Worm (Caenorhabditis elegans): Measurements from ENCODE around the gene W03C9.5.

The W03C9.5 gene

ce11 chrII:11960596-11961217 lies 6.6 kb downstream of the W03C9.5 start:
- TF ChIP-seq tag-97 (GFP tag; IDR thresholded peaks at IDR 0.05) = no peak; the same call in 1 of the 2 replicates
- TF ChIP-seq T20F7.1 (GFP tag; optimal IDR thresholded peaks at IDR 0.05) = peak; percentile 84
- TF ChIP-seq mxl-2 (GFP tag; conservative IDR thresholded peaks at IDR 0.05) = peak; percentile 91
- no peak for TF ChIP-seq zag-1 (tag; optimal IDR thresholded peaks at IDR 0.05)
- peak; percentile 93 for TF ChIP-seq zip-11 (GFP tag; IDR thresholded peaks at IDR 0.05)
- TF ChIP-seq Y5F2A.4 (GFP tag; optimal IDR thresholded peaks at IDR 0.05) = peak; percentile 98
- peak; percentile 97 for TF ChIP-seq nhr-41 (GFP tag; IDR thresholded peaks at IDR 0.05)
- TF ChIP-seq lin-39 (tag; optimal IDR thresholded peaks at IDR 0.05) = no peak
- no peak for TF ChIP-seq nhr-76 (tag; optimal IDR thresholded peaks at IDR 0.05)
- TF ChIP-seq aly-2 (tag; optimal IDR thresholded peaks at IDR 0.05) = no peak
- peak; percentile 64 for TF ChIP-seq ceh-32 (tag; optimal IDR thresholded peaks at IDR 0.05; ENCODE audit: poor library complexity)
- TF ChIP-seq ceh-82 (tag; optimal IDR thresholded peaks at IDR 0.05) = no peak
- TF ChIP-seq madf-5 (GFP tag; IDR thresholded peaks at IDR 0.05) = peak; percentile 98 to 99
- TF ChIP-seq daf-8 (GFP tag; IDR thresholded peaks at IDR 0.05) = peak; percentile 90
- TF ChIP-seq mxl-3 (GFP tag; optimal IDR thresholded peaks at IDR 0.05) = peak; percentile 84
- TF ChIP-seq mes-2 (tag; optimal IDR thresholded peaks at IDR 0.05; ENCODE audit: poor library complexity, severe bottlenecking) = peak; percentile 92
- TF ChIP-seq cey-2 (tag; optimal IDR thresholded peaks at IDR 0.05; ENCODE audit: borderline replicate concordance, insufficient read depth) = no peak
- peak; percentile 97 for TF ChIP-seq Y75B8A.6 (GFP tag; IDR thresholded peaks at IDR 0.05)
- peak; percentile 99 for TF ChIP-seq arid-1 (GFP tag; conservative IDR thresholded peaks at IDR 0.05)
- TF ChIP-seq unc-39 (tag; optimal IDR thresholded peaks at IDR 0.05) = no peak
- TF ChIP-seq F10B5.3 (tag; optimal IDR thresholded peaks at IDR 0.05) = peak; percentile 86
- TF ChIP-seq zfp-3 (GFP tag; conservative IDR thresholded peaks at IDR 0.05) = peak; percentile 89
- TF ChIP-seq jun-1 (tag; optimal IDR thresholded peaks at IDR 0.05) = peak; percentile 64
- peak; percentile 93 for TF ChIP-seq lir-3 (tag; optimal IDR thresholded peaks at IDR 0.05)
- TF ChIP-seq rbr-2 (tag; optimal IDR thresholded peaks at IDR 0.05) = peak; percentile 90
- peak; percentile 88 for TF ChIP-seq mep-1 (tag; optimal IDR thresholded peaks at IDR 0.05)
- TF ChIP-seq F26F4.8 (GFP tag; conservative IDR thresholded peaks at IDR 0.05) = peak; percentile 100
- peak; percentile 96 for TF ChIP-seq tra-1 (GFP tag; IDR thresholded peaks at IDR 0.05)
- no peak for TF ChIP-seq egl-27 (tag; optimal IDR thresholded peaks at IDR 0.05)
- TF ChIP-seq lin-15B (tag; optimal IDR thresholded peaks at IDR 0.05) = no peak
- TF ChIP-seq ceh-44 (GFP tag; IDR thresholded peaks at IDR 0.05) = peak; percentile 98
- TF ChIP-seq lin-38 (GFP tag; IDR thresholded peaks at IDR 0.05) = peak; percentile 94
- peak; percentile 53 to 84 for TF ChIP-seq hif-1 (tag; optimal IDR thresholded peaks at IDR 0.05)
- TF ChIP-seq ctbp-1 (GFP tag; IDR thresholded peaks at IDR 0.05) = peak; percentile 97
- peak; percentile 71 for TF ChIP-seq hlh-30 (tag; optimal IDR thresholded peaks at IDR 0.05; ENCODE audit: insufficient read depth)
- TF ChIP-seq pha-4 (GFP tag; IDR thresholded peaks at IDR 0.05) = peak; percentile 99
- no peak for TF ChIP-seq pha-4 (tag; optimal IDR thresholded peaks at IDR 0.05)
- peak; percentile 94 for TF ChIP-seq snpc-1.2 (GFP tag; IDR thresholded peaks at IDR 0.05)
- TF ChIP-seq mdt-29 (GFP tag; IDR thresholded peaks at IDR 0.05) = peak; percentile 88
- TF ChIP-seq nhr-102 (tag; optimal IDR thresholded peaks at IDR 0.05) = peak; percentile 88
- peak; percentile 91 for TF ChIP-seq nhr-42 (GFP tag; IDR thresholded peaks at IDR 0.05)
- TF ChIP-seq saeg-2 (GFP tag; IDR thresholded peaks at IDR 0.05) = peak; percentile 94
- peak; percentile 94 for TF ChIP-seq spr-3 (GFP tag; optimal IDR thresholded peaks at IDR 0.05)
- peak; percentile 86 for TF ChIP-seq dmd-6 (GFP tag; IDR thresholded peaks at IDR 0.05)
- TF ChIP-seq egl-43 (GFP tag; IDR thresholded peaks at IDR 0.05) = peak; percentile 100
- TF ChIP-seq skn-1 (tag; optimal IDR thresholded peaks at IDR 0.05) = no peak
- TF ChIP-seq nhr-111 (GFP tag; optimal IDR thresholded peaks at IDR 0.05) = peak; percentile 99
- TF ChIP-seq ceh-28 (tag; optimal IDR thresholded peaks at IDR 0.05) = no peak
- TF ChIP-seq daf-16 (GFP tag; optimal IDR thresholded peaks at IDR 0.05) = peak; percentile 85 to 98
- TF ChIP-seq daf-16 (tag; optimal IDR thresholded peaks at IDR 0.05) = peak; percentile 52

Data from whole organism, L4 larva.